Fruit fly (Drosophila melanogaster) whole organism, embryonic: Measurements from ENCODE around the gene ninaG.
A peak's percentile ranks its signal among the peaks of the same experiment; 100 is the strongest.

Experiments
- BtbVII ChIP-seq: fragments of 200-800 bp; sonication (Bioruptor generic); optimal IDR thresholded peaks from 3 replicates; lab custom pipeline; 2017; ENCODE audit warnings: missing biosample characterization, mild to moderate bottlenecking, missing genetic modification characterization
- Bteb2 ChIP-seq: fragments of 200-800 bp; sonication (Bioruptor generic); optimal IDR thresholded peaks from 2 replicates; lab custom pipeline; 2016; ENCODE audit warnings: missing biosample characterization, missing genetic modification characterization
- CG10959 ChIP-seq: fragments of 200-800 bp; sonication (Bioruptor generic); IDR thresholded peaks from 2 replicates; pipeline ENCODE4 v1.3.6; 2022; ENCODE audit warnings: missing biosample characterization, missing genetic modification characterization
- CG11723 ChIP-seq: fragments of 200-800 bp; sonication (Bioruptor generic); optimal IDR thresholded peaks from 2 replicates; lab custom pipeline; 2017; ENCODE audit warnings: missing biosample characterization, mild to moderate bottlenecking, missing genetic modification characterization
- CG12391 ChIP-seq: fragments of 200-800 bp; sonication (Bioruptor generic); optimal IDR thresholded peaks from 3 replicates; lab custom pipeline; 2018; ENCODE audit warnings: missing biosample characterization, mild to moderate bottlenecking, missing genetic modification characterization, moderate library complexity
- CG12659 ChIP-seq: fragments of 200-800 bp; sonication (Bioruptor generic); optimal IDR thresholded peaks from 3 replicates; lab custom pipeline; 2017; ENCODE audit warnings: mild to moderate bottlenecking, missing biosample characterization, missing genetic modification reagents, missing genetic modification characterization
- CG13296 ChIP-seq: fragments of 200-800 bp; sonication (Bioruptor generic); optimal IDR thresholded peaks from 3 replicates; lab custom pipeline; 2018; ENCODE audit warnings: missing biosample characterization, mild to moderate bottlenecking, missing genetic modification characterization
- CG14667 ChIP-seq: fragments of 200-800 bp; sonication (Bioruptor generic); IDR thresholded peaks from 2 replicates; pipeline ENCODE4 v1.3.6; 2022; ENCODE audit warnings: missing biosample characterization, missing genetic modification characterization
- CG17361 ChIP-seq: fragments of 200-800 bp; sonication (Bioruptor generic); IDR thresholded peaks from 3 replicates; pipeline ENCODE4 v1.3.6; 2022; ENCODE audit warnings: missing biosample characterization, missing genetic modification characterization
- CG17568 ChIP-seq: fragments of 200-800 bp; sonication (Bioruptor generic); optimal IDR thresholded peaks from 2 replicates; lab custom pipeline; 2018; ENCODE audit warnings: missing biosample characterization, mild to moderate bottlenecking, missing genetic modification characterization, moderate library complexity
- CG18599 ChIP-seq: fragments of 200-800 bp; sonication (Bioruptor generic); optimal IDR thresholded peaks from 3 replicates; lab custom pipeline; 2017; ENCODE audit warnings: missing biosample characterization, missing genetic modification characterization, mild to moderate bottlenecking, moderate library complexity, missing genetic modification reagents
- CG2129 ChIP-seq: fragments of 200-800 bp; sonication (Bioruptor generic); IDR thresholded peaks from 2 replicates; pipeline ENCODE4 v1.3.6; 2022; ENCODE audit warnings: missing biosample characterization, missing genetic modification characterization; ENCODE audit not compliant: partially characterized antibody
- CG30403 ChIP-seq: fragments of 200-800 bp; sonication (Bioruptor generic); optimal IDR thresholded peaks from 3 replicates; lab custom pipeline; 2016; ENCODE audit warnings: missing biosample characterization, missing genetic modification characterization
- CG3847 ChIP-seq: fragments of 200-800 bp; sonication (Bioruptor generic); IDR thresholded peaks from 2 replicates; pipeline ENCODE4 v1.3.6; 2022; ENCODE audit warnings: missing biosample characterization, missing genetic modification characterization
- CG4360 ChIP-seq: fragments of 200-800 bp; sonication (Bioruptor generic); IDR thresholded peaks from 2 replicates; pipeline ENCODE4 v1.3.6; 2022; ENCODE audit warnings: missing biosample characterization, missing genetic modification characterization
- CG4404 ChIP-seq: fragments of 200-800 bp; sonication (Bioruptor generic); IDR thresholded peaks from 2 replicates; pipeline ENCODE4 v1.3.6; 2022; ENCODE audit warnings: missing biosample characterization, missing genetic modification characterization
- CG6765 ChIP-seq: fragments of 200-800 bp; sonication (Bioruptor generic); optimal IDR thresholded peaks from 3 replicates; lab custom pipeline; 2017; ENCODE audit warnings: missing biosample characterization, mild to moderate bottlenecking, missing genetic modification characterization
- CG7271 ChIP-seq: fragments of 200-800 bp; sonication (Bioruptor generic); optimal IDR thresholded peaks from 2 replicates; lab custom pipeline; 2018; ENCODE audit warnings: missing biosample characterization, mild to moderate bottlenecking, missing genetic modification characterization, moderate library complexity
- CG7556 ChIP-seq: fragments of 200-800 bp; sonication (Bioruptor generic); optimal IDR thresholded peaks from 2 replicates; lab custom pipeline; 2017; ENCODE audit warnings: missing biosample characterization, mild to moderate bottlenecking, missing genetic modification characterization
- CkIIα-i1 ChIP-seq: fragments of 200-800 bp; sonication (Bioruptor generic); IDR thresholded peaks from 2 replicates; pipeline ENCODE4 v1.3.6; 2022; ENCODE audit warnings: missing biosample characterization, missing genetic modification characterization
- Drgx ChIP-seq: fragments of 200-800 bp; sonication (Bioruptor generic); IDR thresholded peaks from 2 replicates; pipeline ENCODE4 v1.3.6; 2022; ENCODE audit warnings: missing biosample characterization, missing genetic modification characterization
- Elba2 ChIP-seq: fragments of 200-800 bp; sonication (Bioruptor generic); optimal IDR thresholded peaks from 3 replicates; lab custom pipeline; 2016; ENCODE audit warnings: missing biosample characterization, missing genetic modification characterization
- Fer2 ChIP-seq: fragments of 200-800 bp; sonication (Bioruptor generic); optimal IDR thresholded peaks from 2 replicates; lab custom pipeline; 2018; ENCODE audit warnings: missing biosample characterization, mild to moderate bottlenecking, missing genetic modification characterization, moderate library complexity
- Fer3 ChIP-seq: fragments of 200-800 bp; sonication (Bioruptor generic); optimal IDR thresholded peaks from 2 replicates; lab custom pipeline; 2018; ENCODE audit warnings: missing biosample characterization, mild to moderate bottlenecking, missing genetic modification characterization, moderate library complexity
- Hmx ChIP-seq: fragments of 200-800 bp; sonication (Bioruptor generic); optimal IDR thresholded peaks from 2 replicates; lab custom pipeline; 2016; ENCODE audit warnings: missing biosample characterization, missing genetic modification characterization
- Hr51 ChIP-seq, 2 experiments: fragments of 200-800 bp; sonication (Bioruptor generic); optimal IDR thresholded peaks; 2 replicates in 1 of 2; 3 replicates in 1 of 2; lab custom pipeline; 2016 to 2018; ENCODE audit warnings: missing biosample characterization in 2 of 2, missing genetic modification characterization in 2 of 2, mild to moderate bottlenecking in 1 of 2, moderate library complexity in 1 of 2
- Hr78 ChIP-seq, 2 experiments: fragments of 200-800 bp in 1 of 2; fragments of >200 bp in 1 of 2; sonication (Bioruptor generic) in 1 of 2; optimal IDR thresholded peaks; 2 replicates each; lab custom pipeline; 2017 to 2019; ENCODE audit warnings: missing biosample characterization in 2 of 2, missing genetic modification characterization in 2 of 2, mild to moderate bottlenecking in 1 of 2, moderate library complexity in 1 of 2
- Med ChIP-seq: fragments of 200-800 bp; sonication (Bioruptor generic); peaks from one replicate; lab custom pipeline; 2016; ENCODE audit warnings: missing biosample characterization, missing genetic modification characterization, mild to moderate bottlenecking, inconsistent platforms, moderate library complexity
- Oaz ChIP-seq: fragments of 200-800 bp; sonication (Bioruptor generic); IDR thresholded peaks from 2 replicates; pipeline ENCODE4 v1.3.6; 2022; ENCODE audit warnings: missing biosample characterization, missing genetic modification characterization
- Ptx1 ChIP-seq: fragments of 200-800 bp; sonication (Bioruptor generic); IDR thresholded peaks from 2 replicates; pipeline ENCODE4 v1.3.6; 2022; ENCODE audit warnings: missing biosample characterization, missing genetic modification characterization
- Sox100B ChIP-seq: fragments of 200-800 bp; sonication (Bioruptor generic); optimal IDR thresholded peaks from 3 replicates; lab custom pipeline; 2018; ENCODE audit warnings: missing biosample characterization, mild to moderate bottlenecking, missing genetic modification characterization
- TFAM ChIP-seq: fragments of 200-800 bp; sonication (Bioruptor generic); optimal IDR thresholded peaks from 2 replicates; lab custom pipeline; 2017; ENCODE audit warnings: missing biosample characterization, missing genetic modification characterization, inconsistent platforms
- btn ChIP-seq: fragments of 200-800 bp; sonication (Bioruptor generic); optimal IDR thresholded peaks from 2 replicates; lab custom pipeline; 2016; ENCODE audit warnings: missing biosample characterization, missing genetic modification characterization
- danr ChIP-seq: fragments of 200-800 bp; sonication (Bioruptor generic); IDR thresholded peaks from 2 replicates; pipeline ENCODE4 v1.3.6; 2022; ENCODE audit warnings: missing biosample characterization, missing genetic modification characterization
- dimm ChIP-seq: fragments of 200-800 bp; sonication (Bioruptor generic); IDR thresholded peaks from 2 replicates; pipeline ENCODE4 v1.3.6; 2022; ENCODE audit warnings: missing biosample characterization, missing genetic modification characterization
- ftz-f1 ChIP-seq: fragments of 200-800 bp; sonication (Bioruptor generic); optimal IDR thresholded peaks from 2 replicates; lab custom pipeline; 2016; ENCODE audit warnings: missing biosample characterization, missing genetic modification characterization
- gcm ChIP-seq: fragments of 200-800 bp; sonication (Bioruptor generic); optimal IDR thresholded peaks from 2 replicates; lab custom pipeline; 2019; ENCODE audit warnings: missing biosample characterization, mild to moderate bottlenecking, missing genetic modification characterization, moderate library complexity
- gfzf ChIP-seq: fragments of 200-800 bp; sonication (Bioruptor generic); optimal IDR thresholded peaks from 2 replicates; lab custom pipeline; 2016; ENCODE audit warnings: missing biosample characterization, mild to moderate bottlenecking, missing genetic modification characterization, moderate library complexity
- gsb-n ChIP-seq: fragments of 200-800 bp; sonication (Bioruptor generic); optimal IDR thresholded peaks from 3 replicates; lab custom pipeline; 2018; ENCODE audit warnings: missing biosample characterization, mild to moderate bottlenecking, missing genetic modification characterization
- jigr1 ChIP-seq: fragments of 200-800 bp; sonication (Bioruptor generic); IDR thresholded peaks from 3 replicates; pipeline ENCODE4 v1.3.6; 2022; ENCODE audit warnings: missing biosample characterization, missing genetic modification characterization
- jing ChIP-seq: fragments of 200-800 bp; sonication (Bioruptor generic); optimal IDR thresholded peaks from 2 replicates; lab custom pipeline; 2018; ENCODE audit warnings: missing biosample characterization, mild to moderate bottlenecking, missing genetic modification characterization
- kah ChIP-seq: fragments of 200-800 bp; sonication (Bioruptor generic); optimal IDR thresholded peaks from 2 replicates; lab custom pipeline; 2018; ENCODE audit warnings: missing biosample characterization, mild to moderate bottlenecking, missing genetic modification characterization
- knrl ChIP-seq: fragments of 200-800 bp; sonication (Bioruptor generic); IDR thresholded peaks from 3 replicates; pipeline ENCODE4 v1.3.6; 2022; ENCODE audit warnings: missing biosample characterization, missing genetic modification characterization; ENCODE audit not compliant: partially characterized antibody
- luna ChIP-seq: fragments of 200-800 bp; sonication (Bioruptor generic); optimal IDR thresholded peaks from 2 replicates; lab custom pipeline; 2016; ENCODE audit warnings: missing biosample characterization, missing genetic modification characterization
- mam ChIP-seq: fragments of 200-800 bp; sonication (Bioruptor generic); optimal IDR thresholded peaks from 3 replicates; lab custom pipeline; 2016; ENCODE audit warnings: missing biosample characterization, missing genetic modification characterization
- pita ChIP-seq: fragments of 200-800 bp; sonication (Bioruptor generic); optimal IDR thresholded peaks from 2 replicates; lab custom pipeline; 2017; ENCODE audit warnings: missing biosample characterization, mild to moderate bottlenecking, missing genetic modification characterization
- ranshi ChIP-seq: fragments of 200-800 bp; sonication (Bioruptor generic); IDR thresholded peaks from 2 replicates; pipeline ENCODE4 v1.3.6; 2022; ENCODE audit warnings: missing biosample characterization, missing genetic modification characterization
- run ChIP-seq: fragments of 200-800 bp; sonication (Bioruptor generic); optimal IDR thresholded peaks from 3 replicates; lab custom pipeline; 2018; ENCODE audit warnings: missing biosample characterization, mild to moderate bottlenecking, missing genetic modification characterization
- trem ChIP-seq: fragments of 200-800 bp; optimal IDR thresholded peaks from 3 replicates; lab custom pipeline; 2019; ENCODE audit warnings: missing biosample characterization, mild to moderate bottlenecking, missing genetic modification characterization, moderate library complexity

Gene ninaG

DNA sequence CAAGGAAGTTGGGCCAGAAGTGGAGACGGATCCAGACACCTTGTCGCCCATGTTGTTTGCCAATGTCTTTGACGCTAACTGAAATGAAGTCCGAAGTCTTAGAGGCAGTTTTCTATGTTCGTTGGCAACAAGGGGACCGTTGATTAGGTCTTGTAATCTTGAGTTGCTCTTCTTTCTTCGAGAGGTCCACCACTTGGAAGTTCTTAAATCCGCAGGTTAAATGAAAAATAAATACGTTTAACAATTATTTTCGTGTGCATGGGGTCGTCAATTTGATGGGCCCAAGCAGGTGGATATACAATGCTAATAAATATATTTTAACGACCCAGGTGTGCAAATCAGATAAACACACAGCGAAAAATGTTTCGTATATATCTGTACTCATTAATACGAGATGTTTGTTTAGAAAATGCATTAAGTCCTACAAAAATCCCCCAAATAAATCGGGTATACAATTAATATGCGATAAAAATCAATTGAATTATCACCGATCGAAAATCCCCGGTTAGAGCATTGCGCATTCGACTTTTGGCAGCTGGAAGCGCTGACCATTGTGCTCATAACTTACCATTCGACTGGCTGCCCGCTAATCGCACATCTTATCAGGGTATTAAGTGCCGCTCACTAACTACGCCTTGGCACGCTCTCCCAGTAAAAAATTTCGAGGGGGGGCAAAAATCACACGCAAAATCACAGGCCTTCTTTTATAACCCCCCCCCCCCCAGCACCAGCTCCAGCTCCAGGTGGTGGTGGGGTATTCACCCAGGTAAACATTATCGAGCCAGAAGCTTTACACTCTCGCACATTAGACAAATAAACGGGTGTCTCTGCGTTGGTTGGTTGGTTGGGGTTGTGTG is 39.2 kb upstream of the ninaG start, which contains the start of gene PGRP-LB (continued):
- TF ChIP-seq CG7556 (GFP tag; lab: Kevin White, UChicago) (peak; percentile 27), ranshi (GFP tag; lab: Robert Waterston, UW) (no peak), btn (GFP tag; lab: Kevin White, UChicago) (no peak), CG17568 (GFP tag; lab: Kevin White, UChicago) (no peak), CG18599 (peak; percentile 51), Ptx1 (GFP tag; lab: Robert Waterston, UW) (peak; percentile 38; the same call in 1 of the 2 replicates), CG17361 (GFP tag; lab: Robert Waterston, UW) (peak; percentile 36; the same call in 1 of the 3 replicates), kah (GFP tag; lab: Kevin White, UChicago) (no peak), CkIIα-i1 (GFP tag; lab: Robert Waterston, UW) (no peak), luna (GFP tag; lab: Kevin White, UChicago) (no peak), gfzf (GFP tag; lab: Kevin White, UChicago) (no peak), trem (tag; lab: Kevin White, UChicago) (no peak), pita (no peak), Oaz (GFP tag; lab: Robert Waterston, UW) (no peak), knrl (GFP tag; lab: Robert Waterston, UW) (no peak), gcm (GFP tag; lab: Kevin White, UChicago) (no peak), CG14667 (GFP tag; lab: Robert Waterston, UW) (0 out of 2 replicates have a peak, but pooled peaks have one; percentile 9), CG7271 (tag; lab: Kevin White, UChicago) (no peak), Med (GFP tag; lab: Kevin White, UChicago) (peak; percentile 41), CG2129 (GFP tag; lab: Robert Waterston, UW) (no peak), Hr78 (GFP tag; optimal IDR thresholded peaks at IDR 0.05; lab: Kevin White, UChicago) (no peak), CG11723 (GFP tag; lab: Kevin White, UChicago) (no peak), CG13296 (GFP tag; lab: Kevin White, UChicago) (no peak), CG4360 (GFP tag; lab: Robert Waterston, UW) (no peak), CG3847 (GFP tag; lab: Robert Waterston, UW) (no peak), CG12659 (GFP tag; lab: Kevin White, UChicago) (peak; percentile 31), BtbVII (no peak), ftz-f1 (peak; percentile 33), Fer3 (tag; lab: Kevin White, UChicago) (no peak), TFAM (no peak), CG10959 (GFP tag; lab: Robert Waterston, UW) (no peak), Hmx (GFP tag; lab: Kevin White, UChicago) (no peak), CG12391 (no peak), Sox100B (GFP tag; lab: Kevin White, UChicago) (no peak), CG30403 (peak; percentile 12), jing (no peak), Bteb2 (GFP tag; lab: Kevin White, UChicago) (no peak), danr (GFP tag; lab: Robert Waterston, UW) (no peak), CG4404 (no peak), run (no peak), dimm (no peak), CG6765 (no peak), Drgx (no peak), mam (GFP tag; lab: Kevin White, UChicago) (peak; percentile 36), Fer2 (tag; lab: Kevin White, UChicago) (no peak), jigr1 (GFP tag; lab: Robert Waterston, UW) (no peak), Elba2 (GFP tag; lab: Kevin White, UChicago) (no peak), gsb-n (no peak), Hr51 (GFP tag; optimal IDR thresholded peaks at IDR 0.05; lab: Kevin White, UChicago) (peak in 1 of 2 experiments; percentile 15)
